5 worm cellular contexts compared by ENCODE assay signal in the genomic region with DNA sequence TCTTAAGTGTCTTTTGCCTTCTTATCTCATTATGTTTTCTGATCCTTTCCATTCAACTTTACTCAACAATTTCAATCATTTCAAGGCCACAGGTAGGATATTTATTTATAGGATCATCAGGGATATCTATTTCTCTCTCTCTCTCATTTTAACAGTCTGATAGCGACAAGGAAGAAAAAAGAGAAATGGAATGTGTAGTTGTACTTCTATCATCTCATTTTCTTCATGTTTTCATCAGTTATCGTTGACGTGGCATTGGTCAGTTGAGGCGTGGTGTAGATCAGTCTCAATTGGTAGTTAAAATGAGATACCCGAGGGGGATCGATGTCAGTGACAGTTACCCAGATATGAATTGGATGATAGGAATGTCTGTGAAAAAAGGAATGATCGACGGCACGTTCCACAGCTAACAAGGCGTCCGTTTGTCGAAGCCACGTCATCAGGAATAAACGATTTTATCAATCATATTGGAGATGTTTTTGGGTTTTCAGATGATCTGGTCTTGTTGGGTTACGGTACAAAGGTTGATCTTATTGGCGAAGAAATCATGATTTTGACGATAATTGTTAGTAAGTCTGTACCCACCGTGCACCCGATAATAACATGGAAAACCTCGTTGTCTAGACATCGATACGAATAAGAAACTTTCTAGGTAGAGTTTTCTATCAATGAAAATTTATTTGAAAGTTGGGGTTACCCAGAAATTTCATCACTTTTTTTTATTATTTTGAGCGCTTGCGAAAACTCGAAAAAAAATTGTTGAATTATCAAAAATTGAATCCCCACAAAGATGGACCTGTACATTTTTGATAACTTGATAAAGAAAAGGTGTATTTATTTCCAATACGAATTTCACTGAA.
A peak's percentile ranks its signal among the peaks of the same experiment; 100 is the strongest.
TF ChIP-seq lines count a peak whose summit lies in the region.

No protein-coding gene starts in this region.

TF ChIP-seq in whole organism, L1 larva, 84 proteins besides CTCF, POLR2A, EP300 and RAD21 (continues in another document):
- TF ChIP-seq elt-2 (tag; optimal IDR thresholded peaks at IDR 0.05; lab: Kevin White, UChicago) = no peak
- no peak for TF ChIP-seq C34B4.2 (tag; optimal IDR thresholded peaks at IDR 0.05; lab: Kevin White, UChicago)
- no peak for TF ChIP-seq nhr-84 (tag; optimal IDR thresholded peaks at IDR 0.05; lab: Kevin White, UChicago)
- peak; percentile 51; the same call in 1 of the 2 replicates for TF ChIP-seq grh-1 (GFP tag; IDR thresholded peaks at IDR 0.05; lab: Robert Waterston, UW)
- TF ChIP-seq rnt-1 (tag; optimal IDR thresholded peaks at IDR 0.05; lab: Kevin White, UChicago) = no peak
- peak; percentile 74 for TF ChIP-seq nhr-71 (tag; optimal IDR thresholded peaks at IDR 0.05; lab: Kevin White, UChicago)
- peak; percentile 28 for TF ChIP-seq ztf-4 (tag; optimal IDR thresholded peaks at IDR 0.05; lab: Kevin White, UChicago)
- TF ChIP-seq mab-9 (GFP tag; IDR thresholded peaks at IDR 0.05; lab: Robert Waterston, UW) = no peak
- peak; percentile 6 for TF ChIP-seq ama-1 (optimal IDR thresholded peaks at IDR 0.05; lab: Kevin White, UChicago)
- TF ChIP-seq lin-14 (GFP tag; optimal IDR thresholded peaks at IDR 0.05; lab: Kevin White, UChicago) = peak; percentile 84
- TF ChIP-seq dpl-1 (GFP tag; optimal IDR thresholded peaks at IDR 0.05; lab: Kevin White, UChicago) = no peak
- TF ChIP-seq tbx-2 (tag; optimal IDR thresholded peaks at IDR 0.05; lab: Kevin White, UChicago) = peak; percentile 72
- TF ChIP-seq egl-13 (tag; optimal IDR thresholded peaks at IDR 0.05; lab: Kevin White, UChicago) = no peak
- no peak for TF ChIP-seq mef-2 (tag; optimal IDR thresholded peaks at IDR 0.05; lab: Kevin White, UChicago)
- peak; percentile 64 for TF ChIP-seq snu-23 (GFP tag; optimal IDR thresholded peaks at IDR 0.05; lab: Kevin White, UChicago)
- peak; percentile 22 to 98 (median 84) for TF ChIP-seq elt-3 (tag; optimal IDR thresholded peaks at IDR 0.05; lab: Kevin White, UChicago)

TF ChIP-seq in whole organism, L2 larva, 48 proteins besides CTCF, POLR2A, EP300 and RAD21:
- no peak for TF ChIP-seq aly-2 (tag; optimal IDR thresholded peaks at IDR 0.05; lab: Kevin White, UChicago)
- peak; percentile 85 for TF ChIP-seq blmp-1 (tag; optimal IDR thresholded peaks at IDR 0.05; lab: Kevin White, UChicago; ENCODE audit: insufficient read depth)
- peak; percentile 80 for TF ChIP-seq sma-3 (GFP tag; optimal IDR thresholded peaks at IDR 0.05; lab: Kevin White, UChicago)
- peak; percentile 39 for TF ChIP-seq gmeb-1 (tag; optimal IDR thresholded peaks at IDR 0.05; lab: Kevin White, UChicago)
- peak; percentile 82 for TF ChIP-seq sma-9 (GFP tag; optimal IDR thresholded peaks at IDR 0.05; lab: Kevin White, UChicago)
- no peak for TF ChIP-seq sma-9 (tag; optimal IDR thresholded peaks at IDR 0.05; lab: Kevin White, UChicago)
- no peak for TF ChIP-seq lin-39 (tag; optimal IDR thresholded peaks at IDR 0.05; lab: Kevin White, UChicago)
- TF ChIP-seq crh-2 (tag; optimal IDR thresholded peaks at IDR 0.05; lab: Kevin White, UChicago) = peak; percentile 93
- peak; percentile 83 for TF ChIP-seq egl-27 (tag; optimal IDR thresholded peaks at IDR 0.05; lab: Kevin White, UChicago)
- TF ChIP-seq nhr-10 (tag; optimal IDR thresholded peaks at IDR 0.05; lab: Kevin White, UChicago) = no peak
- TF ChIP-seq ceh-16 (tag; optimal IDR thresholded peaks at IDR 0.05; lab: Kevin White, UChicago) = no peak
- TF ChIP-seq skn-1 (tag; optimal IDR thresholded peaks at IDR 0.05; lab: Kevin White, UChicago) = no peak
- TF ChIP-seq nhr-25 (tag; optimal IDR thresholded peaks at IDR 0.05; lab: Kevin White, UChicago) = peak; percentile 76
- TF ChIP-seq nhr-129 (tag; optimal IDR thresholded peaks at IDR 0.05; lab: Kevin White, UChicago) = peak; percentile 34
- peak; percentile 15 for TF ChIP-seq fos-1 (tag; optimal IDR thresholded peaks at IDR 0.05; lab: Kevin White, UChicago)
- TF ChIP-seq nhr-237 (tag; optimal IDR thresholded peaks at IDR 0.05; lab: Kevin White, UChicago) = no peak
- TF ChIP-seq nhr-21 (tag; optimal IDR thresholded peaks at IDR 0.05; lab: Kevin White, UChicago) = peak; percentile 81

TF ChIP-seq in whole organism, L3 larva, 47 proteins besides CTCF, POLR2A, EP300 and RAD21 (continues in another document):
- TF ChIP-seq nhr-76 (tag; optimal IDR thresholded peaks at IDR 0.05; lab: Kevin White, UChicago) = no peak
- no peak for TF ChIP-seq lsy-12 (tag; optimal IDR thresholded peaks at IDR 0.05; lab: Kevin White, UChicago)
- TF ChIP-seq nhr-237 (tag; optimal IDR thresholded peaks at IDR 0.05; lab: Kevin White, UChicago) = no peak
- no peak for TF ChIP-seq fos-1 (tag; optimal IDR thresholded peaks at IDR 0.05; lab: Kevin White, UChicago)
- TF ChIP-seq pha-4 (tag; optimal IDR thresholded peaks at IDR 0.05; lab: Kevin White, UChicago) = no peak
- peak; percentile 42 for TF ChIP-seq ceh-28 (tag; optimal IDR thresholded peaks at IDR 0.05; lab: Kevin White, UChicago)
- TF ChIP-seq nhr-28 (tag; optimal IDR thresholded peaks at IDR 0.05; lab: Kevin White, UChicago) = no peak
- peak; percentile 58 for TF ChIP-seq nhr-25 (tag; optimal IDR thresholded peaks at IDR 0.05; lab: Kevin White, UChicago)
- no peak for TF ChIP-seq lin-39 (tag; optimal IDR thresholded peaks at IDR 0.05; lab: Kevin White, UChicago)
- TF ChIP-seq tbx-2 (tag; optimal IDR thresholded peaks at IDR 0.05; lab: Kevin White, UChicago) = peak; percentile 37
- no peak for TF ChIP-seq pqm-1 (tag; optimal IDR thresholded peaks at IDR 0.05; lab: Kevin White, UChicago)
- TF ChIP-seq zag-1 (tag; optimal IDR thresholded peaks at IDR 0.05; lab: Kevin White, UChicago) = no peak
- TF ChIP-seq R02D3.7 (tag; optimal IDR thresholded peaks at IDR 0.05; lab: Kevin White, UChicago) = peak; percentile 34
- TF ChIP-seq mml-1 (tag; optimal IDR thresholded peaks at IDR 0.05; lab: Kevin White, UChicago) = no peak
- no peak for TF ChIP-seq aly-2 (tag; optimal IDR thresholded peaks at IDR 0.05; lab: Kevin White, UChicago)
- TF ChIP-seq ceh-82 (tag; optimal IDR thresholded peaks at IDR 0.05; lab: Kevin White, UChicago) = no peak
- TF ChIP-seq elt-1 (tag; optimal IDR thresholded peaks at IDR 0.05; lab: Kevin White, UChicago) = no peak
- TF ChIP-seq lin-15B (tag; optimal IDR thresholded peaks at IDR 0.05; lab: Kevin White, UChicago) = no peak
- no peak for TF ChIP-seq mdl-1 (tag; optimal IDR thresholded peaks at IDR 0.05; lab: Kevin White, UChicago)

TF ChIP-seq in whole organism, L4 larva, 104 proteins besides CTCF, POLR2A, EP300 and RAD21 (continues in another document):
- TF ChIP-seq dve-1 (tag; optimal IDR thresholded peaks at IDR 0.05; lab: Kevin White, UChicago; ENCODE audit: insufficient read depth) = peak; percentile 12
- no peak for TF ChIP-seq nhr-111 (GFP tag; optimal IDR thresholded peaks at IDR 0.05; lab: Kevin White, UChicago)
- TF ChIP-seq mxl-3 (GFP tag; optimal IDR thresholded peaks at IDR 0.05; lab: Kevin White, UChicago) = peak; percentile 4
- no peak for TF ChIP-seq ZK337.2 (GFP tag; IDR thresholded peaks at IDR 0.05; lab: Robert Waterston, UW)
- TF ChIP-seq nhr-102 (tag; optimal IDR thresholded peaks at IDR 0.05; lab: Kevin White, UChicago) = no peak
- no peak for TF ChIP-seq ztf-7 (tag; optimal IDR thresholded peaks at IDR 0.05; lab: Kevin White, UChicago)
- TF ChIP-seq nhr-25 (tag; optimal IDR thresholded peaks at IDR 0.05; lab: Kevin White, UChicago; ENCODE audit: borderline replicate concordance, insufficient read depth) = no peak
- TF ChIP-seq sdz-12 (GFP tag; optimal IDR thresholded peaks at IDR 0.05; lab: Kevin White, UChicago) = no peak
- no peak for TF ChIP-seq lin-39 (tag; optimal IDR thresholded peaks at IDR 0.05; lab: Kevin White, UChicago)
- TF ChIP-seq F26F4.8 (GFP tag; conservative IDR thresholded peaks at IDR 0.05; lab: Robert Waterston, UW) = no peak
- no peak for TF ChIP-seq Y75B8A.6 (GFP tag; IDR thresholded peaks at IDR 0.05; lab: Robert Waterston, UW)
- no peak for TF ChIP-seq ceh-82 (tag; optimal IDR thresholded peaks at IDR 0.05; lab: Kevin White, UChicago)
- no peak for TF ChIP-seq Y105C5A.15 (GFP tag; IDR thresholded peaks at IDR 0.05; lab: Robert Waterston, UW)
- TF ChIP-seq nhr-28 (tag; optimal IDR thresholded peaks at IDR 0.05; lab: Kevin White, UChicago) = peak; percentile 90
- peak in 1 of 2 experiments; percentile 70 for TF ChIP-seq mdl-1 (tag; optimal IDR thresholded peaks at IDR 0.05; lab: Kevin White, UChicago)
- peak; percentile 45 for TF ChIP-seq aha-1 (tag; lab: Kevin White, UChicago)
- TF ChIP-seq arid-1 (GFP tag; conservative IDR thresholded peaks at IDR 0.05; lab: Robert Waterston, UW) = no peak
- peak; percentile 37 for TF ChIP-seq hlh-30 (tag; optimal IDR thresholded peaks at IDR 0.05; lab: Kevin White, UChicago; ENCODE audit: insufficient read depth)
- no peak for TF ChIP-seq snpc-1.2 (GFP tag; IDR thresholded peaks at IDR 0.05; lab: Robert Waterston, UW)

TF ChIP-seq in whole organism, young adult, 124 proteins besides CTCF, POLR2A, EP300 and RAD21:
- peak; percentile 54 for TF ChIP-seq ama-1 (optimal IDR thresholded peaks at IDR 0.05; lab: Kevin White, UChicago)
- no peak for TF ChIP-seq ama-1 (GFP tag; optimal IDR thresholded peaks at IDR 0.05; lab: Kevin White, UChicago)
- TF ChIP-seq ztf-26 (tag; optimal IDR thresholded peaks at IDR 0.05; lab: Kevin White, UChicago) = peak; percentile 32
- no peak for TF ChIP-seq madf-6 (GFP tag; IDR thresholded peaks at IDR 0.05; lab: Robert Waterston, UW)
- peak; percentile 45 for TF ChIP-seq somi-1 (GFP tag; optimal IDR thresholded peaks at IDR 0.05; lab: Kevin White, UChicago)
- no peak for TF ChIP-seq D2030.7 (GFP tag; IDR thresholded peaks at IDR 0.05; lab: Robert Waterston, UW)
- TF ChIP-seq zim-3 (tag; optimal IDR thresholded peaks at IDR 0.05; lab: Kevin White, UChicago) = no peak
- TF ChIP-seq C06A6.2 (GFP tag; conservative IDR thresholded peaks at IDR 0.05; lab: Robert Waterston, UW) = 0 out of 2 replicates have a peak, but pooled peaks have one; percentile 14
- TF ChIP-seq F23B12.7 (tag; optimal IDR thresholded peaks at IDR 0.05; lab: Kevin White, UChicago; ENCODE audit: insufficient read depth) = no peak
TF ChIP-seq in whole organism, young adult: peak in this region for 4.
